Fruit fly (Drosophila melanogaster) whole organism: Measurements from ENCODE around the gene Pi3K21B.
A peak's percentile ranks its signal among the peaks of the same experiment; 100 is the strongest.

Experiments
- CG8478 ChIP-seq: fragments of >200 bp; optimal IDR thresholded peaks from 2 replicates; lab custom pipeline; 2018; ENCODE audit warnings: inconsistent platforms
- Dll ChIP-seq: fragments of >200 bp; optimal IDR thresholded peaks from 2 replicates; lab custom pipeline; 2017
- EcR ChIP-seq, 2 experiments: fragments of >200 bp; optimal IDR thresholded peaks; 2 replicates each; lab custom pipeline; 2017; ENCODE audit warnings: missing biosample characterization in 2 of 2, missing genetic modification characterization in 2 of 2, missing genetic modification reagents in 2 of 2
- pan ChIP-seq: fragments of >200 bp; optimal IDR thresholded peaks from 2 replicates; lab custom pipeline; 2017
- psq ChIP-seq: fragments of >200 bp; optimal IDR thresholded peaks from 2 replicates; lab custom pipeline; 2017
- usp ChIP-seq: fragments of >200 bp; optimal IDR thresholded peaks from 2 replicates; lab custom pipeline; 2017; ENCODE audit warnings: missing biosample characterization, missing genetic modification characterization, mixed read lengths

Pi3K21B gene

DNA sequence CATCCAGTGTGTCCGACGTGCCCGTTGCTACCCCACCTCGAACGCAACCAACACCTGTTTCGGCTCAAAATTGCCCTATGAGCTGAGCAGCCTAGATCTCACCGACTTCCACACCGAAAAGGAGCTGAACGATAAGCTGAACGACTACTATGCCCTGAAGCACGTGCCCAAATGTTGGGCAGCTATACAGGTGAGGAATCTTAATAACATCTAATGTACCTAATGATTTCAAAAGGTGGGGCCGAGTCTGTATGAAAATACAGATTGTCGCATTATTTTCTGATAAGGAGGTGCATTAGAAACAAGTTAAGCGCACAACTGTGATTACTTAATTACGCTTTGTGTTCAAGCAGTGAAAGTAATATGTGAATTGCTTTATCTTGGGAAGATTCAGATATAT, 19.5 kb upstream of the Pi3K21B start, which contains the start of gene CG17078:
CG17078 (minus strand) TSS at position 101 of the 400 bp plus-strand sequence.
- TF ChIP-seq EcR (GFP tag; optimal IDR thresholded peaks at IDR 0.05; lab: Kevin White, UChicago), result no peak
- TF ChIP-seq psq (lab: Kevin White, UChicago), result no peak
- TF ChIP-seq CG8478 (lab: Kevin White, UChicago), result no peak
- no peak for TF ChIP-seq pan
- no peak for TF ChIP-seq Dll (lab: Kevin White, UChicago)
- no peak for TF ChIP-seq usp

- TF ChIP-seq usp (no peak), pan (no peak), CG8478 (lab: Kevin White, UChicago) (no peak), EcR (GFP tag; optimal IDR thresholded peaks at IDR 0.05; lab: Kevin White, UChicago) (peak in 1 of 2 experiments; percentile 28), Dll (lab: Kevin White, UChicago) (no peak)
These were observed 14.6 kb upstream of the Pi3K21B start, which contains the start of gene CG11601 for dm6 chr2L:283071-283482. Gene CG11601 (minus strand): TSS chr2L:283269.

- no peak for TF ChIP-seq pan
- no peak for TF ChIP-seq psq (lab: Kevin White, UChicago)
- TF ChIP-seq EcR (GFP tag; optimal IDR thresholded peaks at IDR 0.05; lab: Kevin White, UChicago), result no peak
- no peak for TF ChIP-seq Dll (lab: Kevin White, UChicago)
- TF ChIP-seq CG8478 (lab: Kevin White, UChicago), result no peak
- no peak for TF ChIP-seq usp
These were observed 12.1 kb upstream of the Pi3K21B start for dm6 chr2L:285596-286023.

dm6 chr2L:286421-286820, 11.3 kb upstream of the Pi3K21B start:
- TF ChIP-seq EcR (GFP tag; optimal IDR thresholded peaks at IDR 0.05; lab: Kevin White, UChicago) (peak in 1 of 2 experiments; percentile 4), usp (no peak)

- no peak for TF ChIP-seq CG8478 (lab: Kevin White, UChicago)
- no peak for TF ChIP-seq usp
- TF ChIP-seq Dll (lab: Kevin White, UChicago), result no peak
- TF ChIP-seq psq (lab: Kevin White, UChicago), result no peak
- TF ChIP-seq pan, result no peak
- TF ChIP-seq EcR (GFP tag; optimal IDR thresholded peaks at IDR 0.05; lab: Kevin White, UChicago), result no peak
These were observed 8.6 kb upstream of the Pi3K21B start, which contains the start of gene Amnionless for dm6 chr2L:289044-289443. Gene Amnionless (minus strand): TSS chr2L:289144.

- TF ChIP-seq CG8478 (lab: Kevin White, UChicago) (no peak), pan (no peak), EcR (GFP tag; optimal IDR thresholded peaks at IDR 0.05; lab: Kevin White, UChicago) (no peak), psq (lab: Kevin White, UChicago) (no peak), usp (no peak), Dll (lab: Kevin White, UChicago) (no peak)
These were observed 7.3 kb upstream of the Pi3K21B start for dm6 chr2L:290373-290772.

- no peak for TF ChIP-seq CG8478 (lab: Kevin White, UChicago)
- no peak for TF ChIP-seq pan
- no peak for TF ChIP-seq EcR (GFP tag; optimal IDR thresholded peaks at IDR 0.05; lab: Kevin White, UChicago)
- TF ChIP-seq psq (lab: Kevin White, UChicago), result no peak
- TF ChIP-seq Dll (lab: Kevin White, UChicago), result no peak
These were observed 6.7 kb upstream of the Pi3K21B start for dm6 chr2L:290949-291348.

DNA sequence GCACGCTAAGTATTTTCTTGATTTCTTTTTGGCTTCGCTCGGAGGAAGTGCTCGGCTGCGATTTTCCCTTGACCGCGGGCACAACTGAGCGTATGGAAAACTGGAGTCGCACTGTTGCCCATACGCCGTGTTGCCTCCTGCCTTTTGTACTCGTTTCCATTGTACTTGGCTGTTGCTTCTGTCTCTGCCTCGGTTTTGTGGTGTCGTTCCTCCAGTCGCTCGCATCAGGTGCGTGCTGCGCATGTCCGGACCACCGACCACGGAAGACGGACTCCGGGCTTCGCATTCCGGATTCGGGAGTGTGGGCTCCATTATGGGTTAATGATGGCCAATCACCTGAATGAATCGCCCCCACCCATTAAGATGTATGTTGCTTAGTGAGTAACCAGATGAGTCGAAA, 6.0 kb upstream of the Pi3K21B start, which contains the start of gene CG3625:
CG3625 (minus strand) TSS at position 139 of the 400 bp plus-strand sequence.
- no peak for TF ChIP-seq usp
- TF ChIP-seq psq (lab: Kevin White, UChicago), result no peak
- no peak for TF ChIP-seq CG8478 (lab: Kevin White, UChicago)
- TF ChIP-seq Dll (lab: Kevin White, UChicago), result no peak
- no peak for TF ChIP-seq pan

DNA sequence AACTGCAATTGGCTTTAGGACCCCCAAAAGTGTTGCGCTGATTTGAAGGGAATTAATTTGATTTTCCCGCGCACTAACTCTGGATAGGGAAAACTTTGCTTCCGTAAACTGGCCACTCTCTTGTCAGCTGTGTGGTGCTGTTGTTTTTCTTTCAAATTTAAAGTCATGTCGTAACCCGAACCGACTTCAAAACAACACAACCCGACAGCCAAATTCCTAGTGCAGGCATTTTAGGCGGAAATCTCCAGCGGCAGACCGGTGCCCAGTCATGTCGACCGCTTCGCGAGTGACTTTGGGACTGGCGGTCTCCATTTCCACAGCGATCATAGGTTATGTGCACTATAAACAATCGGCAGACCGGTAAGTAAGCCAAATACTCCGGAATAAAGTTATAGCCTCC, 5.4 kb upstream of the Pi3K21B start, which contains the start of gene CG11562:
CG11562 (plus strand) TSS at position 119 of the 400 bp plus-strand sequence.
- TF ChIP-seq psq (lab: Kevin White, UChicago) (no peak), Dll (lab: Kevin White, UChicago) (no peak), usp (no peak), pan (no peak), EcR (GFP tag; optimal IDR thresholded peaks at IDR 0.05; lab: Kevin White, UChicago) (no peak), CG8478 (lab: Kevin White, UChicago) (no peak)

DNA sequence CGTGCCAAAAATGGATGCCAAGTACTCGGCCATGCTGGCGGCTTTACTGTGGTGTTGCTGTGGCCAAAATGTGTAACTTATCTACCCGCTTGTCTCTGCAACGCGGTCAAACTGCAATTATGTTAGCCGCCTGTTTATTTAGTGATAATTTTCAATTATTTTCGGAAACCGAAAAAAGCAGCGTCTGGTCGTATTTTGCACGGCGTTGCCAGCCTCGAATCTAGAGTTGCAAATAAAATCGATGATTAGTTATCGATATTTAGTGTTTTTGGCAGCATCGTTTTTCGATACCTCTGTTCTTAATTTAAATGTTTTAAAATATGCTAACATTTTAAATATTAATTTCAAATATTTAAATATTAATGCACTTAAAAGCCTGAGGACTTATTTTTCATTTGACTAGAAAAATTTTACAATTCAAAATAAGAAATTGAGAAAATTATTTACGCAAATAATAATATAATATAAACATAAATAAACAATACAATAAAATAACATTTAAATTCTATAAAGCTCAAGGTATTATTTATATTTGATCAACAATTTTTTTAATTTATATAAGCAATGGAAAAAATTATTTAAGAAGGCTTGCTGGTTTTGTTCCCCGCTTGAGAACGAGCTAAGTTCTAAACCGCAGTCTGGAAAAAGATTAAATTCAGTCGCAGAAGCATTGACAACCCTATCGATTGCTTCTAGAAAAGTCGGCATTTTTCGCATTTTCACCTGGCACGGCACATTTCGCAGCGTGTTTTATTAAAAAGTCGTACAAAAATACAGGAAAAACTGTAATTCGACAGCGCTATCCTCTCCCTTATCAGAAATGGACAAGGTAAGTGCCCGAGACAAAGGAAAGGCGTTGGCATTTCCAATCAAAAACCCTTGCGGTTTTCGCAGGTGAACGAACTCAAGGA, 3.0 kb upstream of the Pi3K21B start, which contains the start of the genes U2af38 and Stip1:
U2af38 (minus strand) TSS at position 230 of the 911 bp plus-strand sequence.
Stip1 (plus strand) TSS at position 671 of the 911 bp plus-strand sequence.
- TF ChIP-seq psq (lab: Kevin White, UChicago), result no peak
- no peak for TF ChIP-seq CG8478 (lab: Kevin White, UChicago)
- TF ChIP-seq EcR (GFP tag; optimal IDR thresholded peaks at IDR 0.05; lab: Kevin White, UChicago), result peak; percentile 73 to 94
- no peak for TF ChIP-seq pan

DNA sequence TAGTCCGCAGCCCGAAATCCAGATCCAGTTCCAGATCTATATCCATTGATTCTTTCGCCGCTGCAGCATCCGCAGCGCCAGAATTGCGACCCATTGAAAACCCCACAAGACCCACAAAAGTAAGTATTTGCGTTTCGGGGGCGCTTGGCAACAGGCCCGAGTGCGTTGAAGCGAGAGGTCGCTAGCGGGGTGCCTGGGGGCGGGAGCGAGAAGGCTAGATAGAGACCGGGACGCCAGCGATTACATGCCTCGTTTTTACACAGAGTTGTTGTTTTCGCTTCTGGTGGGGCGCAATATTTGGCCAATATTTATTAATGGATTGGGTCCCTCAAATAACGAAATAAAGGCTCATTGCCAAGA, 585 bp downstream of the Pi3K21B start:
- TF ChIP-seq CG8478 (lab: Kevin White, UChicago), result no peak
- TF ChIP-seq usp, result no peak
- no peak for TF ChIP-seq pan
- no peak for TF ChIP-seq Dll (lab: Kevin White, UChicago)
- no peak for TF ChIP-seq EcR (GFP tag; optimal IDR thresholded peaks at IDR 0.05; lab: Kevin White, UChicago)
- no peak for TF ChIP-seq psq (lab: Kevin White, UChicago)

DNA sequence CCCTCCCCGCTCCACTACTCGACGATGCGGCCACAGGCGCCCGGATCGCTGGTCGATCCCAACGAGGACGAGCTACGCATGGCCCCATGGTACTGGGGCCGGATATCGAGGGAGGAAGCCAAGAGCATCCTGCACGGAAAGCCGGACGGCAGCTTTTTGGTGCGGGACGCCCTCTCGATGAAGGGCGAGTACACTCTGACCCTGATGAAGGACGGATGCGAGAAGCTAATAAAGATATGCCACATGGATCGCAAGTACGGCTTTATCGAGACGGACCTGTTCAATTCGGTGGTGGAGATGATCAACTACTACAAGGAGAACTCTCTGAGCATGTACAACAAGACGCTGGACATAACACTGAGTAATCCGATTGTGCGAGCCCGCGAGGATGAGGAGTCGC, 1.4 kb downstream of the Pi3K21B start:
- TF ChIP-seq CG8478 (lab: Kevin White, UChicago) (no peak), pan (no peak), Dll (lab: Kevin White, UChicago) (no peak), EcR (GFP tag; optimal IDR thresholded peaks at IDR 0.05; lab: Kevin White, UChicago) (no peak), usp (no peak), psq (lab: Kevin White, UChicago) (no peak)
